Fruit fly (Drosophila melanogaster): ENCODE results near the gene shf.
A peak's percentile ranks its signal among the peaks of the same experiment; 100 is the strongest.

DNA sequence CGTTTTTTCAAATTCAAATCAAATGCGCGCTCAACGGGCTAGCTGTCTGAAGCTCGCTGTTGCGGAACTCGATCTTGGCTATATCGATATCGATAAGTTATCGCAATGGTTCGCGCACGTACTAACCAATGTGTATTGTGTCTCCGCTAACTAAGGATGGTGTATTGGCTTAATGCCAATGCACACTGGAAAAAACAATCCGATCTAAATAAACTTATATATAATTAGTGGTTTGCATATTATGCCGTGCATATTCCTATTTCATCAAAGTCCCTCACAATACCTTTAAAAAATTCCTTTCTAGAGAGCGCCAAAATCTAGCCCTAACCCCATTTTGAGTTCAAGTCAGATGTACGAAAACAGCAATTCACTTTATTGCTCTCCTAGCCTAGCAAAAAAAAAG, 38.3 kb downstream of the shf start:
- peak; percentile 16 for TF ChIP-seq CG15710 (tag; optimal IDR thresholded peaks at IDR 0.05)
- TF ChIP-seq Pif1A (GFP tag; optimal IDR thresholded peaks at IDR 0.05), result peak; percentile 58
- TF ChIP-seq CG13204 (GFP tag; optimal IDR thresholded peaks at IDR 0.05), result no peak
- TF ChIP-seq Snoo (tag; optimal IDR thresholded peaks at IDR 0.05), result peak; percentile 42
- peak; percentile 58; the same call in 1 of the 2 replicates for TF ChIP-seq CG12605 (GFP tag; IDR thresholded peaks at IDR 0.05)
- TF ChIP-seq CG10348 (GFP tag; IDR thresholded peaks at IDR 0.05), result no peak
- TF ChIP-seq fd96Ca (GFP tag; IDR thresholded peaks at IDR 0.05), result 0 out of 3 replicates have a peak, but pooled peaks have one; percentile 44
- no peak for TF ChIP-seq EcR (GFP tag; optimal IDR thresholded peaks at IDR 0.05)
- peak; percentile 33 for TF ChIP-seq CG14655 (GFP tag; optimal IDR thresholded peaks at IDR 0.05)
- TF ChIP-seq Ets98B (GFP tag; IDR thresholded peaks at IDR 0.05), result peak; percentile 74
